Fruit fly (Drosophila melanogaster) whole organism, embryonic: ENCODE measurements around the gene RpL37A.

Experiments used
- Atf-2 ChIP-seq: fragments of 200-800 bp; sonication (Bioruptor generic); optimal IDR thresholded peaks from 2 replicates; lab custom pipeline; 2016; ENCODE audit warnings: missing biosample characterization, missing genetic modification characterization
- BtbVII ChIP-seq: fragments of 200-800 bp; sonication (Bioruptor generic); optimal IDR thresholded peaks from 3 replicates; lab custom pipeline; 2017; ENCODE audit warnings: missing biosample characterization, mild to moderate bottlenecking, missing genetic modification characterization
- C15 ChIP-seq: fragments of 200-800 bp; sonication (Bioruptor generic); IDR thresholded peaks from 3 replicates; pipeline ENCODE4 v1.3.6; 2022; ENCODE audit warnings: missing biosample characterization, missing genetic modification characterization
- CG11085 ChIP-seq: fragments of 200-800 bp; sonication (Bioruptor generic); IDR thresholded peaks from 2 replicates; pipeline ENCODE4 v1.3.6; 2022; ENCODE audit warnings: missing biosample characterization, missing genetic modification characterization
- CG11504 ChIP-seq: fragments of 200-800 bp; sonication (Bioruptor generic); optimal IDR thresholded peaks from 3 replicates; lab custom pipeline; 2019; ENCODE audit warnings: missing biosample characterization, mild to moderate bottlenecking, missing genetic modification characterization, moderate library complexity
- CG12219 ChIP-seq: fragments of 200-800 bp; sonication (Bioruptor generic); optimal IDR thresholded peaks from 3 replicates; lab custom pipeline; 2018; ENCODE audit warnings: missing biosample characterization, mild to moderate bottlenecking, missing genetic modification characterization
- CG1233 ChIP-seq: fragments of 200-800 bp; sonication (Bioruptor generic); optimal IDR thresholded peaks from 4 replicates; lab custom pipeline; 2018; ENCODE audit warnings: missing biosample characterization, mild to moderate bottlenecking, missing genetic modification characterization
- CG13624 ChIP-seq: fragments of 200-800 bp; sonication (Bioruptor generic); optimal IDR thresholded peaks from 2 replicates; lab custom pipeline; 2016; ENCODE audit warnings: missing biosample characterization, missing genetic modification characterization
- CG15011 ChIP-seq: fragments of 200-800 bp; sonication (Bioruptor generic); optimal IDR thresholded peaks from 3 replicates; lab custom pipeline; 2018; ENCODE audit warnings: missing biosample characterization, mild to moderate bottlenecking, missing genetic modification characterization
- CG1529 ChIP-seq: fragments of 200-800 bp; sonication (Bioruptor generic); optimal IDR thresholded peaks from 3 replicates; lab custom pipeline; 2018; ENCODE audit warnings: missing biosample characterization, missing genetic modification characterization
- CG17328 ChIP-seq: fragments of 200-800 bp; sonication (Bioruptor generic); IDR thresholded peaks from 2 replicates; pipeline ENCODE4 v1.3.6; 2022; ENCODE audit warnings: missing biosample characterization, missing genetic modification characterization
- CG17568 ChIP-seq: fragments of 200-800 bp; sonication (Bioruptor generic); optimal IDR thresholded peaks from 2 replicates; lab custom pipeline; 2018; ENCODE audit warnings: missing biosample characterization, mild to moderate bottlenecking, missing genetic modification characterization, moderate library complexity
- CG1792 ChIP-seq: fragments of 200-800 bp; sonication (Bioruptor generic); optimal IDR thresholded peaks from 2 replicates; lab custom pipeline; 2016; ENCODE audit warnings: missing biosample characterization, missing genetic modification characterization
- CG18262 ChIP-seq: fragments of 200-800 bp; optimal IDR thresholded peaks from 3 replicates; lab custom pipeline; 2019; ENCODE audit warnings: missing biosample characterization, mild to moderate bottlenecking, missing genetic modification characterization, moderate library complexity
- CG1832 ChIP-seq: fragments of 200-800 bp; sonication (Bioruptor generic); optimal IDR thresholded peaks from 2 replicates; lab custom pipeline; 2017; ENCODE audit warnings: missing biosample characterization, mild to moderate bottlenecking, missing genetic modification characterization, inconsistent platforms
- CG2199 ChIP-seq: fragments of 200-800 bp; sonication (Bioruptor generic); IDR thresholded peaks from 3 replicates; pipeline ENCODE4 v1.3.6; 2022; ENCODE audit warnings: missing biosample characterization, missing genetic modification characterization
- CG2889 ChIP-seq: fragments of 200-800 bp; sonication (Bioruptor generic); IDR thresholded peaks from 3 replicates; pipeline ENCODE4 v1.3.6; 2022; ENCODE audit warnings: missing biosample characterization, missing genetic modification characterization
- CG30020 ChIP-seq: fragments of 200-800 bp; optimal IDR thresholded peaks from 2 replicates; lab custom pipeline; 2019; ENCODE audit warnings: missing biosample characterization, mild to moderate bottlenecking, missing genetic modification characterization, moderate library complexity
- CG30431 ChIP-seq: fragments of 200-800 bp; sonication (Bioruptor generic); optimal IDR thresholded peaks from 2 replicates; lab custom pipeline; 2017; ENCODE audit warnings: missing biosample characterization, missing genetic modification characterization
- CG33213 ChIP-seq: fragments of 200-800 bp; sonication (Bioruptor generic); optimal IDR thresholded peaks from 3 replicates; lab custom pipeline; 2016; ENCODE audit warnings: missing biosample characterization, missing genetic modification characterization
- CG3726 ChIP-seq: fragments of 200-800 bp; sonication (Bioruptor generic); IDR thresholded peaks from 3 replicates; pipeline ENCODE4, ENCODE4 v1.3.6; 2022; ENCODE audit warnings: missing biosample characterization, missing genetic modification characterization
- CG4282 ChIP-seq: fragments of 200-800 bp; sonication (Bioruptor generic); optimal IDR thresholded peaks from 2 replicates; lab custom pipeline; 2016; ENCODE audit warnings: missing biosample characterization, missing genetic modification characterization
- CG6254 ChIP-seq: fragments of 200-800 bp; sonication (Bioruptor generic); optimal IDR thresholded peaks from 3 replicates; lab custom pipeline; 2017; ENCODE audit warnings: mild to moderate bottlenecking, missing biosample characterization, missing genetic modification reagents, missing genetic modification characterization
- CG7786 ChIP-seq: fragments of 200-800 bp; sonication (Bioruptor generic); optimal IDR thresholded peaks from 2 replicates; lab custom pipeline; 2016; ENCODE audit warnings: missing biosample characterization, missing genetic modification characterization
- CG7963 ChIP-seq: fragments of 200-800 bp; sonication (Bioruptor generic); IDR thresholded peaks from 3 replicates; pipeline ENCODE4 v1.3.6; 2022; ENCODE audit warnings: missing biosample characterization, missing genetic modification characterization; ENCODE audit not compliant: partially characterized antibody
- CG7987 ChIP-seq: fragments of 200-800 bp; sonication (Bioruptor generic); optimal IDR thresholded peaks from 2 replicates; lab custom pipeline; 2018; ENCODE audit warnings: missing biosample characterization, mild to moderate bottlenecking, missing genetic modification characterization, moderate library complexity
- CG9817 ChIP-seq: fragments of 200-800 bp; sonication (Bioruptor generic); optimal IDR thresholded peaks from 2 replicates; lab custom pipeline; 2018; ENCODE audit warnings: missing biosample characterization, mild to moderate bottlenecking, missing genetic modification characterization, moderate library complexity
- Camta ChIP-seq: fragments of 200-800 bp; sonication (Bioruptor generic); optimal IDR thresholded peaks from 2 replicates; lab custom pipeline; 2016; ENCODE audit warnings: missing biosample characterization, missing genetic modification characterization
- CkIIα-i1 ChIP-seq: fragments of 200-800 bp; sonication (Bioruptor generic); IDR thresholded peaks from 2 replicates; pipeline ENCODE4 v1.3.6; 2022; ENCODE audit warnings: missing biosample characterization, missing genetic modification characterization
- D ChIP-seq, 2 experiments: fragments of 200-800 bp in 1 of 2; fragments of >200 bp in 1 of 2; sonication (Bioruptor generic) in 1 of 2; optimal IDR thresholded peaks; 2 replicates in 1 of 2; 3 replicates in 1 of 2; lab custom pipeline; 2017; ENCODE audit warnings: mild to moderate bottlenecking in 1 of 2, missing biosample characterization in 1 of 2, missing genetic modification characterization in 1 of 2, missing genetic modification reagents in 1 of 2
- Hey ChIP-seq: fragments of 200-800 bp; sonication (Bioruptor generic); optimal IDR thresholded peaks from 3 replicates; lab custom pipeline; 2018; ENCODE audit warnings: missing biosample characterization, mild to moderate bottlenecking, missing genetic modification characterization
- Max ChIP-seq: fragments of 200-800 bp; sonication (Bioruptor generic); optimal IDR thresholded peaks from 2 replicates; lab custom pipeline; 2016; ENCODE audit warnings: missing biosample characterization, mild to moderate bottlenecking, missing genetic modification characterization
- Mes4 ChIP-seq: fragments of 200-800 bp; sonication (Bioruptor generic); optimal IDR thresholded peaks from 2 replicates; lab custom pipeline; 2016; ENCODE audit warnings: missing biosample characterization, missing genetic modification characterization
- NK7.1 ChIP-seq: fragments of 200-800 bp; sonication (Bioruptor generic); optimal IDR thresholded peaks from 3 replicates; lab custom pipeline; 2016; ENCODE audit warnings: missing biosample characterization, missing genetic modification characterization
- Taf1 ChIP-seq: fragments of 200-800 bp; sonication (Bioruptor generic); IDR thresholded peaks from 2 replicates; pipeline ENCODE4 v1.3.6; 2022; ENCODE audit warnings: missing biosample characterization, missing genetic modification characterization
- al ChIP-seq: fragments of 200-800 bp; sonication (Bioruptor generic); IDR thresholded peaks from 2 replicates; pipeline ENCODE4 v1.3.6; 2022; ENCODE audit warnings: missing biosample characterization, missing genetic modification characterization
- ap ChIP-seq: fragments of 200-800 bp; sonication (Bioruptor generic); IDR thresholded peaks from 2 replicates; pipeline ENCODE4 v1.3.6; 2022; ENCODE audit warnings: missing biosample characterization, missing genetic modification characterization
- bsh ChIP-seq, 2 experiments: fragments of 200-800 bp; sonication (Bioruptor generic); optimal IDR thresholded peaks; 2 replicates each; lab custom pipeline; 2017 to 2018; ENCODE audit warnings: mild to moderate bottlenecking in 2 of 2, missing biosample characterization in 2 of 2, missing genetic modification characterization in 2 of 2, moderate library complexity in 1 of 2
- croc ChIP-seq: fragments of 200-800 bp; sonication (Bioruptor generic); conservative IDR thresholded peaks from 3 replicates; pipeline ENCODE4 v1.3.6; 2022; ENCODE audit warnings: missing biosample characterization, missing genetic modification characterization
- dmrt99B ChIP-seq: fragments of 200-800 bp; sonication (Bioruptor generic); optimal IDR thresholded peaks from 2 replicates; lab custom pipeline; 2018; ENCODE audit warnings: missing biosample characterization, mild to moderate bottlenecking, missing genetic modification characterization, moderate library complexity
- fru ChIP-seq: fragments of >200 bp; optimal IDR thresholded peaks from 2 replicates; lab custom pipeline; 2017
- gem ChIP-seq: fragments of 200-800 bp; sonication (Bioruptor generic); optimal IDR thresholded peaks from 2 replicates; lab custom pipeline; 2019; ENCODE audit warnings: missing biosample characterization, mild to moderate bottlenecking, missing genetic modification characterization, moderate library complexity
- nau ChIP-seq: fragments of 200-800 bp; sonication (Bioruptor generic); optimal IDR thresholded peaks from 3 replicates; lab custom pipeline; 2017; ENCODE audit warnings: missing biosample characterization, mild to moderate bottlenecking, missing genetic modification characterization, missing genetic modification reagents
- pros ChIP-seq: fragments of 200-800 bp; sonication (Bioruptor generic); optimal IDR thresholded peaks from 3 replicates; lab custom pipeline; 2019; ENCODE audit warnings: missing biosample characterization, mild to moderate bottlenecking, missing genetic modification characterization, moderate library complexity
- pum ChIP-seq: fragments of 200-800 bp; sonication (Bioruptor generic); optimal IDR thresholded peaks from 2 replicates; lab custom pipeline; 2016; ENCODE audit warnings: missing biosample characterization, missing genetic modification characterization
- rib ChIP-seq: fragments of 200-800 bp; sonication (Bioruptor generic); IDR thresholded peaks from 2 replicates; pipeline ENCODE4 v1.3.6; 2022; ENCODE audit warnings: missing biosample characterization, missing genetic modification characterization
- salm ChIP-seq: fragments of 200-800 bp; sonication (Bioruptor generic); optimal IDR thresholded peaks from 2 replicates; lab custom pipeline; 2018; ENCODE audit warnings: missing biosample characterization, mild to moderate bottlenecking, missing genetic modification characterization
- tio ChIP-seq: fragments of 200-800 bp; sonication (Bioruptor generic); optimal IDR thresholded peaks from 2 replicates; lab custom pipeline; 2017; ENCODE audit warnings: missing biosample characterization, missing genetic modification characterization, inconsistent platforms
- trem ChIP-seq: fragments of 200-800 bp; optimal IDR thresholded peaks from 3 replicates; lab custom pipeline; 2019; ENCODE audit warnings: missing biosample characterization, mild to moderate bottlenecking, missing genetic modification characterization, moderate library complexity
- wdn ChIP-seq: fragments of 200-800 bp; sonication (Bioruptor generic); IDR thresholded peaks from 2 replicates; pipeline ENCODE4 v1.3.6; 2022; ENCODE audit warnings: missing biosample characterization, missing genetic modification characterization

RpL37A gene

DNA sequence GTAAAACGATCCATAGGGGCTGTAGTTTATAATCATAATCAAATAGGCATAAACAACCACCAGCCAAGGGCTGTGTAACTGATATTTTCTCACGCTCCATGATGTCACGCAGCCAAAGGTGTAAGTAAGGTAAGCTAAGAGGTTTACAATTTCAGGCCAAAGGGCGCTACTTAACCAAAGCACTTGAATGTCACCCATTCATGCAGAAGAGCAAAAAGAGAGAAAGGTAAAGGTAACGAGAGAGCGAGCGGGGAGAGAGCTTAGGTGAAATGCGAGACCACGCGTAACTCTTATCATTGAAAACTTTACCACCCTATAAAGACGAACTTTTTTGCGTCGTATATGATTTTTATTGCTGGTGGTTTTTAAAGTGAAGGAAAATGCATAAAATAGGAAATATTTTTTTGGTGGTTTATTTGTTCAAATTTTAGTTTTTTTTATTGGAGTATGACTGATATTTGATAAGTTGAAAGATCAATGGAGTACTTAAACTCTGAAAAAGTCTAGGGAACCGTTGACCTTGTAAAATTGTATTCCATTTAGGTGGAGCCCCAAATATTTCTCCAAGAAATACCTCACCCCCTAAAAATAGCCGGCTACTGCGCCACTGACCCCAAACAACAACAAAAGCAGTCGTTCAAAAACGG lies 37.0 kb downstream of the RpL37A start (continued):
- TF ChIP-seq wdn (GFP tag; lab: Robert Waterston, UW) (peak; percentile 96), CG11504 (peak; percentile 94), Taf1 (GFP tag; lab: Robert Waterston, UW) (peak; percentile 92), Atf-2 (GFP tag; lab: Kevin White, UChicago) (peak; percentile 98), CG6254 (GFP tag; lab: Kevin White, UChicago) (peak; percentile 75), CG13624 (peak; percentile 98), tio (GFP tag; lab: Kevin White, UChicago) (peak; percentile 98), CG2199 (peak; percentile 92), CG12219 (peak; percentile 78), dmrt99B (tag; lab: Kevin White, UChicago) (peak; percentile 97), pum (GFP tag; lab: Kevin White, UChicago) (peak; percentile 97), CG1792 (GFP tag; lab: Kevin White, UChicago) (peak; percentile 92), Hey (tag; lab: Kevin White, UChicago) (peak; percentile 79), CG30431 (peak; percentile 89), Max (GFP tag; lab: Kevin White, UChicago) (peak; percentile 94), CG33213 (peak; percentile 83), trem (tag; lab: Kevin White, UChicago) (peak; percentile 82), C15 (GFP tag; lab: Robert Waterston, UW) (peak; percentile 88), CG1529 (GFP tag; lab: Kevin White, UChicago) (peak; percentile 90), BtbVII (GFP tag; lab: Kevin White, UChicago) (peak; percentile 95), al (GFP tag; lab: Robert Waterston, UW) (peak; percentile 96), CG9817 (tag; lab: Kevin White, UChicago) (peak; percentile 95), pros (GFP tag; lab: Kevin White, UChicago) (peak; percentile 37), salm (tag; lab: Kevin White, UChicago) (peak; percentile 87), CG7786 (GFP tag; lab: Kevin White, UChicago) (peak; percentile 99), CkIIα-i1 (GFP tag; lab: Robert Waterston, UW) (peak; percentile 59; the same call in 1 of the 2 replicates), CG11085 (GFP tag; lab: Robert Waterston, UW) (peak; percentile 91), ap (GFP tag; lab: Robert Waterston, UW) (peak; percentile 93), CG2889 (peak; percentile 93), CG1233 (GFP tag; lab: Kevin White, UChicago) (peak; percentile 90), NK7.1 (GFP tag; lab: Kevin White, UChicago) (peak; percentile 94), CG17328 (GFP tag; lab: Robert Waterston, UW) (peak; percentile 90), CG1832 (no peak), CG30020 (peak; percentile 76), CG17568 (GFP tag; lab: Kevin White, UChicago) (peak; percentile 83), CG15011 (GFP tag; lab: Kevin White, UChicago) (peak; percentile 92), CG18262 (tag; lab: Kevin White, UChicago) (peak; percentile 93), fru (lab: Kevin White, UChicago) (no peak), gem (tag; lab: Kevin White, UChicago) (peak; percentile 98), CG4282 (GFP tag; lab: Kevin White, UChicago) (peak; percentile 93), D (optimal IDR thresholded peaks at IDR 0.05; lab: Kevin White, UChicago) (no peak), D (GFP tag; optimal IDR thresholded peaks at IDR 0.05; lab: Kevin White, UChicago) (peak; percentile 86), nau (GFP tag; lab: Kevin White, UChicago) (peak; percentile 92), Camta (peak; percentile 98), croc (GFP tag; lab: Robert Waterston, UW) (peak; percentile 87), CG7963 (GFP tag; lab: Robert Waterston, UW) (no peak), bsh (GFP tag; optimal IDR thresholded peaks at IDR 0.05; lab: Kevin White, UChicago) (peak; percentile 67 to 88), CG7987 (GFP tag; lab: Kevin White, UChicago) (peak; percentile 48), rib (GFP tag; lab: Robert Waterston, UW) (peak; percentile 93), CG3726 (GFP tag; lab: Robert Waterston, UW) (peak; percentile 91; the same call in 2 of the 3 replicates), Mes4 (GFP tag; lab: Kevin White, UChicago) (peak; percentile 91)
